Worm (Caenorhabditis elegans) whole organism, L3 larva: Measurements from ENCODE around the gene K05F1.10.

Experiments
- R02D3.7 ChIP-seq: fragments of 150-350 bp; optimal IDR thresholded peaks from 2 replicates; lab custom pipeline; 2014; ENCODE audit warnings: missing biosample characterization, missing genetic modification characterization
- ZK546.5 ChIP-seq: sonication (generic microtip); optimal IDR thresholded peaks from 2 replicates; lab custom pipeline; 2017; ENCODE audit warnings: missing biosample characterization, missing genetic modification characterization
- ama-1 ChIP-seq: fragments of 150-350 bp; optimal IDR thresholded peaks from 2 replicates; lab custom pipeline; 2018
- ceh-16 ChIP-seq: sonication (generic microtip); optimal IDR thresholded peaks from 2 replicates; lab custom pipeline; 2017; ENCODE audit warnings: missing biosample characterization, missing genetic modification characterization
- ceh-82 ChIP-seq: fragments of 150-350 bp; optimal IDR thresholded peaks from 2 replicates; lab custom pipeline; 2014; ENCODE audit warnings: missing biosample characterization, missing genetic modification characterization
- egl-5 ChIP-seq: fragments of 150-350 bp; optimal IDR thresholded peaks from 2 replicates; lab custom pipeline; 2017; ENCODE audit warnings: missing biosample characterization, missing genetic modification reagents, missing genetic modification characterization, inconsistent platforms
- elt-1 ChIP-seq: fragments of 150-350 bp; optimal IDR thresholded peaks from 2 replicates; lab custom pipeline; 2014; ENCODE audit warnings: missing biosample characterization, missing genetic modification characterization
- elt-2 ChIP-seq: sonication (generic microtip); optimal IDR thresholded peaks from 2 replicates; lab custom pipeline; 2016; ENCODE audit warnings: missing genetic modification reagents, mild to moderate bottlenecking, missing genetic modification characterization, missing compliant biosample characterization
- elt-3 ChIP-seq, 3 experiments: fragments of 150-350 bp in 1 of 3; sonication (generic microtip) in 2 of 3; optimal IDR thresholded peaks; 2 replicates in 2 of 3; 4 replicates in 1 of 3; lab custom pipeline; 2014 to 2017; ENCODE audit warnings: missing biosample characterization in 3 of 3, missing genetic modification characterization in 3 of 3
- fkh-10 ChIP-seq: sonication (generic microtip); optimal IDR thresholded peaks from 2 replicates; lab custom pipeline; 2017; ENCODE audit warnings: missing biosample characterization, missing genetic modification reagents, missing genetic modification characterization
- fos-1 ChIP-seq: fragments of 150-350 bp; optimal IDR thresholded peaks from 2 replicates; lab custom pipeline; 2014; ENCODE audit warnings: missing biosample characterization, missing genetic modification characterization
- hmg-11 ChIP-seq: sonication (generic microtip); optimal IDR thresholded peaks from 2 replicates; lab custom pipeline; 2016; ENCODE audit warnings: missing genetic modification characterization, missing compliant biosample characterization
- jun-1 ChIP-seq: fragments of 150-350 bp; optimal IDR thresholded peaks from 2 replicates; lab custom pipeline; 2014; ENCODE audit warnings: missing biosample characterization, missing genetic modification reagents, missing genetic modification characterization
- lin-39 ChIP-seq: fragments of 150-350 bp; optimal IDR thresholded peaks from 2 replicates; lab custom pipeline; 2018; ENCODE audit warnings: missing biosample characterization, missing genetic modification reagents, missing genetic modification characterization
- lsy-12 ChIP-seq: sonication (generic microtip); optimal IDR thresholded peaks from 2 replicates; lab custom pipeline; 2016; ENCODE audit warnings: mild to moderate bottlenecking, missing genetic modification characterization, missing compliant biosample characterization
- mdl-1 ChIP-seq: fragments of 150-350 bp; optimal IDR thresholded peaks from 2 replicates; lab custom pipeline; 2014; ENCODE audit warnings: missing biosample characterization, missing genetic modification characterization
- mml-1 ChIP-seq: fragments of 150-350 bp; sonication (generic microtip); optimal IDR thresholded peaks from 3 replicates; lab custom pipeline; 2014; ENCODE audit warnings: missing biosample characterization, missing genetic modification characterization
- nfya-1 ChIP-seq: sonication (generic microtip); optimal IDR thresholded peaks from 2 replicates; lab custom pipeline; 2017; ENCODE audit warnings: missing genetic modification characterization, mild to moderate bottlenecking, missing compliant biosample characterization, antibody characterized with exemption, moderate library complexity; ENCODE audit not compliant: insufficient read depth
- nhr-23 ChIP-seq: fragments of 150-350 bp; optimal IDR thresholded peaks from 2 replicates; lab custom pipeline; 2014; ENCODE audit warnings: missing biosample characterization, missing genetic modification reagents, missing genetic modification characterization
- nhr-25 ChIP-seq: sonication (generic microtip); optimal IDR thresholded peaks from 2 replicates; lab custom pipeline; 2017; ENCODE audit warnings: missing biosample characterization, missing genetic modification characterization
- nhr-28 ChIP-seq: fragments of 150-350 bp; optimal IDR thresholded peaks from 2 replicates; lab custom pipeline; 2014; ENCODE audit warnings: missing biosample characterization, missing genetic modification characterization
- nhr-43 ChIP-seq: sonication (generic microtip); optimal IDR thresholded peaks from 2 replicates; lab custom pipeline; 2016; ENCODE audit warnings: mild to moderate bottlenecking, missing genetic modification characterization, missing compliant biosample characterization; ENCODE audit not compliant: poor library complexity, severe bottlenecking
- nhr-67 ChIP-seq: fragments of 150-350 bp; optimal IDR thresholded peaks from 2 replicates; lab custom pipeline; 2014; ENCODE audit warnings: missing biosample characterization, missing genetic modification characterization
- nhr-77 ChIP-seq: fragments of 150-350 bp; optimal IDR thresholded peaks from 2 replicates; lab custom pipeline; 2014; ENCODE audit warnings: missing biosample characterization, missing genetic modification characterization
- pha-4 ChIP-seq: fragments of 150-350 bp; optimal IDR thresholded peaks from 2 replicates; lab custom pipeline; 2014; ENCODE audit warnings: missing biosample characterization, missing genetic modification reagents, missing genetic modification characterization
- sea-2 ChIP-seq: fragments of 150-350 bp; sonication (generic microtip); optimal IDR thresholded peaks from 4 replicates; lab custom pipeline; 2014; ENCODE audit warnings: missing biosample characterization, missing genetic modification reagents, missing genetic modification characterization
- snpc-4 ChIP-seq: fragments of 150-350 bp; optimal IDR thresholded peaks from 2 replicates; lab custom pipeline; 2014; ENCODE audit warnings: missing biosample characterization, missing genetic modification characterization
- tbx-2 ChIP-seq: sonication (generic microtip); optimal IDR thresholded peaks from 2 replicates; lab custom pipeline; 2016; ENCODE audit warnings: mild to moderate bottlenecking, missing genetic modification characterization, missing compliant biosample characterization
- unc-62 ChIP-seq: fragments of 150-350 bp; sonication (generic microtip); optimal IDR thresholded peaks from 4 replicates; lab custom pipeline; 2014; ENCODE audit warnings: missing biosample characterization, missing genetic modification reagents, missing genetic modification characterization
- zag-1 ChIP-seq: fragments of 150-350 bp; optimal IDR thresholded peaks from 2 replicates; lab custom pipeline; 2014; ENCODE audit warnings: missing biosample characterization, missing genetic modification characterization
- ztf-4 ChIP-seq: fragments of 150-350 bp; optimal IDR thresholded peaks from 2 replicates; lab custom pipeline; 2014; ENCODE audit warnings: missing biosample characterization, missing genetic modification characterization

K05F1.10 gene

DNA sequence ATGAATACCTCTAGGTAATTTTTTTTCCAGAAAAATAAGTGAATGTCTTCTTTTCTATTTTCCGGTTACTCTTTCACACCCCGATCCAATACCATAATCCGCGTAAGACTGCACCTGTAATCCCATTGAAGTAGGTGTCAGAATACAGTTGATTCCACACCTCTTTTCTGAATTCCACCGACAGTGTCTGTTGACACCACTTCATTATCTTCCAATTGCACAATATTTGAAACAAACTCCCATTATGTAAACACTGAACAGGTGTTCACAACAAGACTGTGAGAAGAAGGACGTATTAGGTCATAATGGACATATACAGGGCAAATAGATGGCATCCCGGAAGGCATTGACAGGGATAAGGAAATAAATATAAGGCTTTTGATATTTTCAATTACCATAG lies 27.9 kb downstream of the K05F1.10 start:
- TF ChIP-seq pha-4 (tag; lab: Kevin White, UChicago), result no peak
- TF ChIP-seq R02D3.7 (tag; lab: Kevin White, UChicago), result no peak
- TF ChIP-seq mml-1 (tag; lab: Kevin White, UChicago), result no peak
- no peak for TF ChIP-seq fkh-10 (GFP tag; lab: Kevin White, UChicago)
- TF ChIP-seq jun-1 (tag; lab: Kevin White, UChicago), result no peak
- TF ChIP-seq ztf-4 (tag; lab: Kevin White, UChicago), result no peak
- TF ChIP-seq unc-62 (GFP tag; lab: Kevin White, UChicago), result no peak
- no peak for TF ChIP-seq ZK546.5 (tag; lab: Kevin White, UChicago)
- TF ChIP-seq nhr-25, result no peak
- TF ChIP-seq nhr-67, result no peak
- no peak for TF ChIP-seq mdl-1 (tag; lab: Kevin White, UChicago)
- TF ChIP-seq nhr-28 (tag; lab: Kevin White, UChicago), result no peak
- no peak for TF ChIP-seq hmg-11
- TF ChIP-seq egl-5 (tag; lab: Kevin White, UChicago), result no peak
- no peak for TF ChIP-seq tbx-2 (tag; lab: Kevin White, UChicago)

DNA sequence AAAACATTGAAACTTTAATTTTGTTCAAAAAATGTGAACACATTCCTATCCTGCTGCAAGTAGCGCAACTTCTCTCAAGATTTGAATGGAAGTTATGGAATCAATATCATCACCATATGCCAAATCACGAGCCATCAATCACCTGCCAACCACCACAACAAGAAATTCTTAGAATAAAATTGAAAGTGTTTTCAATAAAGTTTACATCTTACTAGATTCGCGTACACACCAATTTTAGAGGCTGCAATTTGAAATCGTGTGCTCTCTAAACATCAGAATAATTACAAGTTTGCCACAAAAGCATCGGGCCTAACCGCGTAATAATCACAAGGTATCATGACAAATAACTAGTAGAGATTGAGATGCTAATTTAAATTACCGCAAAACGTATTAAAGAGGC lies 30.4 kb downstream of the K05F1.10 start:
- TF ChIP-seq nhr-77 (tag; lab: Kevin White, UChicago) (no peak), snpc-4 (no peak), elt-1 (no peak), tbx-2 (tag; lab: Kevin White, UChicago) (no peak), elt-2 (tag; lab: Kevin White, UChicago) (no peak), ama-1 (no peak), nhr-23 (tag; lab: Kevin White, UChicago) (no peak), nhr-67 (no peak), R02D3.7 (tag; lab: Kevin White, UChicago) (no peak), elt-3 (tag; optimal IDR thresholded peaks at IDR 0.05; lab: Kevin White, UChicago) (no peak), unc-62 (GFP tag; lab: Kevin White, UChicago) (no peak), lsy-12 (tag; lab: Kevin White, UChicago) (no peak)

DNA sequence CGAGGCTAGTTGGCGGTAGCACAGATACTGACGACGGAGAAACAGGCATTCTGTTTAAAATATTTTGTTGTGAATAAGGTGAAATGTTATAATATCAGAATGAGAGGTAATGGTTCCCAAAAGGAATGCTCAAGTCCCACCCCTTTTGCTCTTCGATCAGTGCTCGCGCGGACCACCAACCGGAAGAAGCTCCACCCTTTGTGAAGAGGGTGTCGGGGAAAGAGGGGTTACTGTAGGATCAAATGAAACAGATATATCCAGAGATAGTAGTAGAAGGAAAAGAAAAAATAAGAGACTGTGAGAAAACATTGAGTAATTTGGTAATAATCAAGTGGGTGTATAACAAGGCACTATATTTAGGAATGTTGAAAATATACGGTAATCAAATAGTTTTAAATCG lies 31.2 kb downstream of the K05F1.10 start, which contains the start of the genes dmd-5 and F10C1.1:
dmd-5 (minus strand) TSS at position 101 of the 400 bp plus-strand sequence.
F10C1.1 (plus strand) TSS at position 110 of the 400 bp plus-strand sequence.
- TF ChIP-seq lin-39 (tag; lab: Kevin White, UChicago) (no peak), pha-4 (tag; lab: Kevin White, UChicago) (no peak), nhr-67 (no peak), fos-1 (tag; lab: Kevin White, UChicago) (no peak), jun-1 (tag; lab: Kevin White, UChicago) (no peak), sea-2 (GFP tag; lab: Kevin White, UChicago) (no peak)
- TF ChIP-seq, all 47 proteins: peak for 0

DNA sequence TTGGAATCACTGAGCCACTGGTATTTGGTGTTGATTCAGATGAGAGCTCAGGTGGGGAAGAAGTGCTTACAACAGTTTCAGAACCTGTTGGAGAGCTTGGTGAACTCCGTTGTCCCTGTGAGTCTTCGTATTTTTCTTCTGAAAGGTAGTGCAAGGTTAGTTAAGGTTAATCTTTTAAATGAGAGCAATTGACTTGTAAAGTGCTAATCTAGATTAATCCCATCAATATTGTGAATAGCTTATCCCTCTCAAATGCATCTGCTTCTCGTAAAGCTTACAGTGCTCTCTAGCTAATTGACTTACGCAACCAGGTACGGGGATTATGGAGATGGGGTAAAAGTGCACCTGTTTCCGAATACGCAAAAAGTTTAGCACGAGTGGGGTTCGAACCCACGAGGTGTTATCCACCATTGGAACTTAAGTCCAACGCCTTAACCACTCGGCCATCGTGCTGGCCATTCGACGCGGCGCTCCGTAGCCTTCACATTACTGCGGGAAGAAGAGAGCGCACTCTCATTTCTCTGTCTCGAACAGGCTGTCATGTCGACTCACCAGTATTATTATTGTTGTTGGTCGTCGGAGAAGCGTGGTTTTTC lies 32.6 kb downstream of the K05F1.10 start:
- TF ChIP-seq snpc-4 (peak; percentile 19), lin-39 (tag; lab: Kevin White, UChicago) (peak; percentile 31), ceh-16 (tag; lab: Kevin White, UChicago) (no peak), hmg-11 (peak; percentile 85), elt-3 (tag; optimal IDR thresholded peaks at IDR 0.05; lab: Kevin White, UChicago) (peak in 1 of 3 experiments; percentile 1), pha-4 (tag; lab: Kevin White, UChicago) (peak; percentile 32), nfya-1 (tag; lab: Kevin White, UChicago) (peak; percentile 16), ceh-82 (no peak), elt-2 (tag; lab: Kevin White, UChicago) (peak; percentile 46), nhr-43 (tag; lab: Kevin White, UChicago) (peak; percentile 23)

DNA sequence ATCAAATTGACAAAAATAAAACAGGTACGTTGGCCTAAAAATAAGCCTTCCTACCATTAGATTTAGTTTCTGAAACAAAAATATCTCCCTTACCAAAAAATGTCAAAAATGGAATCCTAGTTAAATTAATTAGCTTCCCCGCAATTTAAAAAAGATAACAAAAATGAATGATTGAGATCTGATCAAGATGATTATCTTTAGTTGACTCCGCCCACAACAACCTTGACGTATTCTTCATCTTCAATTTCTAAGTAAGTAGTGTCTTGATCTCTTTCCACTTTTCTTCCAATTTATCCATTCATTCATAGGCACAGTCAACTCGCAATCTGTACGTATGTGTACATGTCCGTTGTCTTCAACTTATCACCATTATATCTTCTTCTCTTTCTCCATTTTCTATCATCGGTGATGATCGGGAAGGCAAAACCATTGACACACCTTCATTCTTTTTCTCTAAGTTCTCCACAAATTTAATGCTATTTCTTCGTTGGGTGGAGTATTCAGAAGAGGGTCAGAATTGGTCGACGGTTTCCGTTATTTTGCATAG lies 36.9 kb downstream of the K05F1.10 start:
- TF ChIP-seq elt-3 (tag; optimal IDR thresholded peaks at IDR 0.05; lab: Kevin White, UChicago) (peak in 1 of 3 experiments; percentile 15), tbx-2 (tag; lab: Kevin White, UChicago) (no peak), elt-1 (peak; percentile 91), nhr-77 (tag; lab: Kevin White, UChicago) (no peak), zag-1 (tag; lab: Kevin White, UChicago) (no peak), nhr-23 (tag; lab: Kevin White, UChicago) (peak; percentile 29), mml-1 (tag; lab: Kevin White, UChicago) (no peak)
